Worm (Caenorhabditis elegans) whole organism, late embryonic: Measurements from ENCODE around the gene tgt-2.

Source experiments
- ceh-34 ChIP-seq: sonication (generic microtip); optimal IDR thresholded peaks from 2 replicates; lab custom pipeline; 2016; ENCODE audit warnings: mild to moderate bottlenecking, missing genetic modification characterization, missing compliant biosample characterization
- ceh-45 ChIP-seq: fragments of 200-800 bp; sonication (Bioruptor generic); IDR thresholded peaks from 2 replicates; pipeline ENCODE4 v1.3.6; 2022; ENCODE audit warnings: missing genetic modification reagents, missing genetic modification characterization, missing compliant biosample characterization
- hlh-30 ChIP-seq: sonication (generic microtip); optimal IDR thresholded peaks from 2 replicates; lab custom pipeline; 2017; ENCODE audit warnings: antibody characterized with exemption, missing genetic modification characterization, missing compliant biosample characterization; ENCODE audit not compliant: insufficient read depth
- pag-3 ChIP-seq: sonication (generic microtip); optimal IDR thresholded peaks from 2 replicates; lab custom pipeline; 2016; ENCODE audit warnings: missing compliant biosample characterization, missing genetic modification characterization, borderline replicate concordance
- syd-9 ChIP-seq: sonication (generic microtip); optimal IDR thresholded peaks from 2 replicates; lab custom pipeline; 2016; ENCODE audit warnings: mild to moderate bottlenecking, missing genetic modification characterization, moderate library complexity, missing compliant biosample characterization
- unc-42 ChIP-seq: sonication (generic microtip); optimal IDR thresholded peaks from 2 replicates; lab custom pipeline; 2016; ENCODE audit warnings: missing genotype, missing genetic modification characterization, missing compliant biosample characterization

- TF ChIP-seq pag-3 (tag; lab: Kevin White, UChicago) (no peak), ceh-34 (no peak), ceh-45 (GFP tag; lab: Robert Waterston, UW) (no peak), hlh-30 (tag; lab: Kevin White, UChicago) (no peak), syd-9 (tag; lab: Kevin White, UChicago) (no peak), unc-42 (tag; lab: Kevin White, UChicago) (no peak)
Measured at ce11 chrV:19000542-19000941, 2.4 kb downstream of the tgt-2 start.
